Worm (Caenorhabditis elegans) whole organism, midembryonic: Measurements from ENCODE around the gene sul-3.

Experiments
- T22C8.4 ChIP-seq: fragments of 200-800 bp; sonication (Bioruptor generic); IDR thresholded peaks from 2 replicates; pipeline ENCODE4 v1.3.6; 2022; ENCODE audit warnings: missing genetic modification characterization, missing compliant biosample characterization
- cog-1 ChIP-seq: sonication (generic microtip); optimal IDR thresholded peaks from 2 replicates; lab custom pipeline; 2016; ENCODE audit warnings: missing genetic modification characterization, missing compliant biosample characterization
- flt-1 ChIP-seq: fragments of 200-800 bp; sonication (Bioruptor generic); IDR thresholded peaks from 2 replicates; pipeline ENCODE4 v1.3.6; 2022; ENCODE audit warnings: missing genetic modification characterization, missing compliant biosample characterization
- med-1 ChIP-seq: sonication (generic microtip); optimal IDR thresholded peaks from 2 replicates; lab custom pipeline; 2017; ENCODE audit warnings: missing genetic modification characterization, mild to moderate bottlenecking, missing compliant biosample characterization, antibody characterized with exemption, missing genetic modification reagents; ENCODE audit not compliant: insufficient read depth

ce11 chrX:7798248-7799020 lies 35.6 kb downstream of the sul-3 start, which contains the start of gene adm-4:
- TF ChIP-seq flt-1 (no peak), T22C8.4 (GFP tag; lab: Robert Waterston, UW) (no peak), cog-1 (tag; lab: Kevin White, UChicago) (peak; percentile 9), med-1 (GFP tag; lab: Kevin White, UChicago) (no peak)
